Worm (Caenorhabditis elegans) whole organism, mixed stage, embryonic: ENCODE measurements around the gene M106.7.

ENCODE experiments used
- ceh-83 ChIP-seq: fragments of 200-800 bp; sonication (Bioruptor generic); optimal IDR thresholded peaks from 2 replicates; lab custom pipeline; 2018; ENCODE audit warnings: mild to moderate bottlenecking, missing genetic modification characterization, missing compliant biosample characterization
- elt-3 ChIP-seq: fragments of 150-350 bp; optimal IDR thresholded peaks from 2 replicates; lab custom pipeline; 2014; ENCODE audit warnings: missing biosample characterization, missing genetic modification characterization
- hlh-1 ChIP-seq: fragments of 150-350 bp; optimal IDR thresholded peaks from 2 replicates; lab custom pipeline; 2014; ENCODE audit warnings: missing biosample characterization, missing genetic modification reagents, missing genetic modification characterization
- lin-13 ChIP-seq: fragments of 150-350 bp; optimal IDR thresholded peaks from 2 replicates; lab custom pipeline; 2014; ENCODE audit warnings: missing biosample characterization, missing genetic modification characterization
- lsy-2 ChIP-seq: fragments of 150-350 bp; optimal IDR thresholded peaks from 2 replicates; lab custom pipeline; 2014; ENCODE audit warnings: missing biosample characterization, missing genetic modification characterization
- mab-5 ChIP-seq: fragments of 150-350 bp; optimal IDR thresholded peaks from 2 replicates; lab custom pipeline; 2014; ENCODE audit warnings: missing biosample characterization, missing genetic modification characterization
- nhr-76 ChIP-seq: sonication (generic microtip); optimal IDR thresholded peaks from 2 replicates; lab custom pipeline; 2017; ENCODE audit warnings: missing biosample characterization, missing genetic modification characterization
- pha-4 ChIP-seq: fragments of 150-350 bp; optimal IDR thresholded peaks from 2 replicates; lab custom pipeline; 2018; ENCODE audit warnings: missing biosample characterization, missing genetic modification reagents, missing genetic modification characterization
- sem-2 ChIP-seq: fragments of 200-800 bp; sonication (Bioruptor generic); optimal IDR thresholded peaks from 2 replicates; lab custom pipeline; 2018; ENCODE audit warnings: mild to moderate bottlenecking, missing genetic modification characterization, missing compliant biosample characterization
- snpc-4 ChIP-seq: fragments of 150-350 bp; optimal IDR thresholded peaks from 2 replicates; lab custom pipeline; 2014; ENCODE audit warnings: missing biosample characterization, missing genetic modification characterization
- tbx-8 ChIP-seq: fragments of 200-800 bp; sonication (Bioruptor generic); optimal IDR thresholded peaks from 2 replicates; lab custom pipeline; 2018; ENCODE audit warnings: mild to moderate bottlenecking, missing genetic modification characterization, moderate library complexity, missing compliant biosample characterization
- unc-39 ChIP-seq: fragments of 150-350 bp; optimal IDR thresholded peaks from 2 replicates; lab custom pipeline; 2014; ENCODE audit warnings: missing biosample characterization, missing genetic modification characterization
- unc-62 ChIP-seq: fragments of 150-350 bp; optimal IDR thresholded peaks from 2 replicates; lab custom pipeline; 2014; ENCODE audit warnings: missing biosample characterization, missing genetic modification reagents, missing genetic modification characterization

- TF ChIP-seq unc-62 (no peak), lsy-2 (tag; lab: Kevin White, UChicago) (no peak), sem-2 (GFP tag; lab: Kevin White, UChicago) (no peak), lin-13 (tag; lab: Kevin White, UChicago) (no peak), ceh-83 (no peak), elt-3 (no peak), tbx-8 (no peak), snpc-4 (tag; lab: Kevin White, UChicago) (no peak), mab-5 (no peak), unc-39 (tag; lab: Kevin White, UChicago) (no peak), nhr-76 (tag; lab: Kevin White, UChicago) (no peak), pha-4 (tag; lab: Kevin White, UChicago) (no peak), hlh-1 (tag; lab: Kevin White, UChicago) (no peak)
Measured at ce11 chrII:10852880-10853279, 4.1 kb downstream of the M106.7 start.
